Fruit fly (Drosophila melanogaster): ENCODE measurements around the gene dtn.

dtn gene

dm6 chrX:6198554-6198953 lies 26.9 kb upstream of the dtn start, which contains the start of gene CG32751:
CG32751 (minus strand) TSS chrX:6198654.
- no peak for TF ChIP-seq gl (tag; optimal IDR thresholded peaks at IDR 0.05)
- TF ChIP-seq Snoo (tag; optimal IDR thresholded peaks at IDR 0.05), result no peak
- TF ChIP-seq CG17806 (tag; optimal IDR thresholded peaks at IDR 0.05), result no peak
- no peak for TF ChIP-seq CG14655 (GFP tag; optimal IDR thresholded peaks at IDR 0.05)
- no peak for TF ChIP-seq CG13204 (GFP tag; optimal IDR thresholded peaks at IDR 0.05)
- no peak for TF ChIP-seq CG12605 (GFP tag; IDR thresholded peaks at IDR 0.05)
- TF ChIP-seq EcR (GFP tag; optimal IDR thresholded peaks at IDR 0.05), result no peak
- TF ChIP-seq Pif1A (GFP tag; optimal IDR thresholded peaks at IDR 0.05), result no peak
- TF ChIP-seq rn (GFP tag; IDR thresholded peaks at IDR 0.05), result no peak
- no peak for TF ChIP-seq fd96Ca (GFP tag; IDR thresholded peaks at IDR 0.05)

- TF ChIP-seq D1 (tag; optimal IDR thresholded peaks at IDR 0.05), result no peak
- no peak for TF ChIP-seq CG14655 (GFP tag; optimal IDR thresholded peaks at IDR 0.05)
- TF ChIP-seq CG9948 (tag; optimal IDR thresholded peaks at IDR 0.05), result no peak
- no peak for TF ChIP-seq CG13204 (GFP tag; optimal IDR thresholded peaks at IDR 0.05)
- no peak for TF ChIP-seq CG10348 (GFP tag; IDR thresholded peaks at IDR 0.05)
- no peak for TF ChIP-seq Ets98B (GFP tag; IDR thresholded peaks at IDR 0.05)
Observed at dm6 chrX:6199791-6200190, 25.7 kb upstream of the dtn start, which contains the start of gene CG43090. CG43090 (minus strand) TSS chrX:6199891.

dm6 chrX:6201459-6201858 lies 24.0 kb upstream of the dtn start:
- TF ChIP-seq CG17806 (tag; optimal IDR thresholded peaks at IDR 0.05), result no peak
- no peak for TF ChIP-seq Snoo (tag; optimal IDR thresholded peaks at IDR 0.05)
- TF ChIP-seq gl (tag; optimal IDR thresholded peaks at IDR 0.05), result no peak
- TF ChIP-seq CG9948 (tag; optimal IDR thresholded peaks at IDR 0.05), result no peak

dm6 chrX:6202509-6202979 lies 22.9 kb upstream of the dtn start, which contains the start of gene vanin-like:
vanin-like (minus strand) TSS chrX:6202559.
- TF ChIP-seq CG9948 (tag; optimal IDR thresholded peaks at IDR 0.05) (no peak), EcR (GFP tag; optimal IDR thresholded peaks at IDR 0.05) (no peak), Pif1B (GFP tag; optimal IDR thresholded peaks at IDR 0.05) (no peak), D1 (tag; optimal IDR thresholded peaks at IDR 0.05) (no peak), gl (tag; optimal IDR thresholded peaks at IDR 0.05) (no peak), CG34367 (tag; optimal IDR thresholded peaks at IDR 0.05) (no peak), CG10348 (GFP tag; IDR thresholded peaks at IDR 0.05) (no peak), CG15710 (tag; optimal IDR thresholded peaks at IDR 0.05) (no peak), Ets98B (GFP tag; IDR thresholded peaks at IDR 0.05) (no peak), rn (GFP tag; IDR thresholded peaks at IDR 0.05) (no peak), CG32121 (GFP tag; IDR thresholded peaks at IDR 0.05) (no peak), CG4496 (GFP tag; IDR thresholded peaks at IDR 0.05) (no peak)

dm6 chrX:6205099-6205498 lies 20.3 kb upstream of the dtn start:
- TF ChIP-seq CG17806 (tag; optimal IDR thresholded peaks at IDR 0.05), result no peak
- no peak for TF ChIP-seq Pif1B (GFP tag; optimal IDR thresholded peaks at IDR 0.05)
- no peak for TF ChIP-seq fd96Ca (GFP tag; IDR thresholded peaks at IDR 0.05)

- TF ChIP-seq CG14655 (GFP tag; optimal IDR thresholded peaks at IDR 0.05), result no peak
- no peak for TF ChIP-seq EcR (GFP tag; optimal IDR thresholded peaks at IDR 0.05)
- TF ChIP-seq Pif1B (GFP tag; optimal IDR thresholded peaks at IDR 0.05), result no peak
- TF ChIP-seq CG32121 (GFP tag; IDR thresholded peaks at IDR 0.05), result no peak
Observed at dm6 chrX:6216650-6217049, 8.8 kb upstream of the dtn start.

- TF ChIP-seq CG17806 (tag; optimal IDR thresholded peaks at IDR 0.05) (no peak), rn (GFP tag; IDR thresholded peaks at IDR 0.05) (no peak), D1 (tag; optimal IDR thresholded peaks at IDR 0.05) (no peak), Ets98B (GFP tag; IDR thresholded peaks at IDR 0.05) (no peak), CG14655 (GFP tag; optimal IDR thresholded peaks at IDR 0.05) (no peak)
Observed at dm6 chrX:6219227-6219626, 6.2 kb upstream of the dtn start, which contains the start of gene Btnd. Btnd (minus strand) TSS chrX:6219327.

- TF ChIP-seq CG15710 (tag; optimal IDR thresholded peaks at IDR 0.05) (no peak), CG4496 (GFP tag; IDR thresholded peaks at IDR 0.05) (0 out of 3 replicates have a peak, but pooled peaks have one; percentile 30), Pif1B (GFP tag; optimal IDR thresholded peaks at IDR 0.05) (no peak), EcR (GFP tag; optimal IDR thresholded peaks at IDR 0.05) (peak; percentile 41)
Observed at dm6 chrX:6219845-6220345, 5.6 kb upstream of the dtn start, which contains the start of gene Efr. Efr (plus strand) TSS chrX:6219957.

Measured in whole organism, pupa.